Worm (Caenorhabditis elegans) whole organism, midembryonic: ENCODE data around the gene C05E4.15.

Experiments used
- T22C8.4 ChIP-seq: fragments of 200-800 bp; sonication (Bioruptor generic); IDR thresholded peaks from 2 replicates; pipeline ENCODE4 v1.3.6; 2022; ENCODE audit warnings: missing genetic modification characterization, missing compliant biosample characterization
- cog-1 ChIP-seq: sonication (generic microtip); optimal IDR thresholded peaks from 2 replicates; lab custom pipeline; 2016; ENCODE audit warnings: missing genetic modification characterization, missing compliant biosample characterization
- flt-1 ChIP-seq: fragments of 200-800 bp; sonication (Bioruptor generic); IDR thresholded peaks from 2 replicates; pipeline ENCODE4 v1.3.6; 2022; ENCODE audit warnings: missing genetic modification characterization, missing compliant biosample characterization
- klf-2 ChIP-seq: fragments of 200-800 bp; sonication (Bioruptor generic); conservative IDR thresholded peaks from 2 replicates; pipeline ENCODE4 v1.3.6; 2022; ENCODE audit warnings: missing genetic modification reagents, missing genetic modification characterization, missing compliant biosample characterization
- med-1 ChIP-seq: sonication (generic microtip); optimal IDR thresholded peaks from 2 replicates; lab custom pipeline; 2017; ENCODE audit warnings: missing genetic modification characterization, mild to moderate bottlenecking, missing compliant biosample characterization, antibody characterized with exemption, missing genetic modification reagents; ENCODE audit not compliant: insufficient read depth
- ref-1 ChIP-seq: fragments of 200-800 bp; sonication (Bioruptor generic); conservative IDR thresholded peaks from 2 replicates; pipeline ENCODE4 v1.3.6; 2022; ENCODE audit warnings: missing genetic modification reagents, missing genetic modification characterization, missing compliant biosample characterization
- tab-1 ChIP-seq: fragments of 200-800 bp; sonication (Bioruptor generic); IDR thresholded peaks from 2 replicates; pipeline ENCODE4 v1.3.6; 2022; ENCODE audit warnings: missing genetic modification characterization, missing compliant biosample characterization
- ztf-29 ChIP-seq: fragments of 200-800 bp; sonication (Bioruptor generic); IDR thresholded peaks from 2 replicates; pipeline ENCODE4 v1.3.6; 2022; ENCODE audit warnings: missing genetic modification reagents, missing genetic modification characterization, missing compliant biosample characterization

ce11 chrV:719731-720130 lies 41.4 kb downstream of the C05E4.15 start, which contains the start of gene srbc-40:
- no peak for TF ChIP-seq ztf-29 (GFP tag; lab: Robert Waterston, UW)
- TF ChIP-seq klf-2 (GFP tag; lab: Robert Waterston, UW) = no peak
- no peak for TF ChIP-seq tab-1 (GFP tag; lab: Robert Waterston, UW)
- no peak for TF ChIP-seq med-1 (GFP tag; lab: Kevin White, UChicago)
- TF ChIP-seq ref-1 (GFP tag; lab: Robert Waterston, UW) = no peak
- TF ChIP-seq T22C8.4 (GFP tag; lab: Robert Waterston, UW) = no peak
- no peak for TF ChIP-seq flt-1 (GFP tag; lab: Robert Waterston, UW)
- TF ChIP-seq cog-1 (tag; lab: Kevin White, UChicago) = no peak
